Worm (Caenorhabditis elegans): Measurements from ENCODE around the gene Y14H12A.2.
A peak's percentile ranks its signal among the peaks of the same experiment; 100 is the strongest.

The Y14H12A.2 gene

ce11 chrII:3960276-3960675 is 29.2 kb downstream of the Y14H12A.2 start:
- TF ChIP-seq ref-1 (GFP tag; conservative IDR thresholded peaks at IDR 0.05) (no peak), ztf-23 (GFP tag; IDR thresholded peaks at IDR 0.05) (no peak), klf-2 (GFP tag; conservative IDR thresholded peaks at IDR 0.05) (no peak), cog-1 (tag; optimal IDR thresholded peaks at IDR 0.05) (no peak), flt-1 (GFP tag; IDR thresholded peaks at IDR 0.05) (no peak)

ce11 chrII:3959432-3960102 is 29.9 kb downstream of the Y14H12A.2 start:
- TF ChIP-seq T22C8.4 (GFP tag; IDR thresholded peaks at IDR 0.05), result no peak
- 0 out of 2 replicates have a peak, but pooled peaks have one; percentile 35 for TF ChIP-seq tab-1 (GFP tag; IDR thresholded peaks at IDR 0.05)
- no peak for TF ChIP-seq ztf-23 (GFP tag; IDR thresholded peaks at IDR 0.05)
- TF ChIP-seq cog-1 (tag; optimal IDR thresholded peaks at IDR 0.05), result peak; percentile 8
- no peak for TF ChIP-seq flt-1 (GFP tag; IDR thresholded peaks at IDR 0.05)
- TF ChIP-seq med-1 (GFP tag; optimal IDR thresholded peaks at IDR 0.05; ENCODE audit: insufficient read depth), result no peak
- TF ChIP-seq ztf-29 (GFP tag; IDR thresholded peaks at IDR 0.05), result no peak

- no peak for TF ChIP-seq ztf-29 (GFP tag; IDR thresholded peaks at IDR 0.05)
- TF ChIP-seq ztf-23 (GFP tag; IDR thresholded peaks at IDR 0.05), result no peak
- no peak for TF ChIP-seq tab-1 (GFP tag; IDR thresholded peaks at IDR 0.05)
- TF ChIP-seq med-1 (GFP tag; optimal IDR thresholded peaks at IDR 0.05; ENCODE audit: insufficient read depth), result no peak
- no peak for TF ChIP-seq ref-1 (GFP tag; conservative IDR thresholded peaks at IDR 0.05)
- TF ChIP-seq klf-2 (GFP tag; conservative IDR thresholded peaks at IDR 0.05), result no peak
- peak; percentile 63 for TF ChIP-seq cog-1 (tag; optimal IDR thresholded peaks at IDR 0.05)
- no peak for TF ChIP-seq T22C8.4 (GFP tag; IDR thresholded peaks at IDR 0.05)
- peak; percentile 66; the same call in 1 of the 2 replicates for TF ChIP-seq flt-1 (GFP tag; IDR thresholded peaks at IDR 0.05)
These were observed 30.7 kb downstream of the Y14H12A.2 start for ce11 chrII:3958673-3959299.

- TF ChIP-seq tab-1 (GFP tag; IDR thresholded peaks at IDR 0.05) (no peak), ztf-29 (GFP tag; IDR thresholded peaks at IDR 0.05) (peak; percentile 75; the same call in 1 of the 2 replicates), flt-1 (GFP tag; IDR thresholded peaks at IDR 0.05) (no peak), ztf-23 (GFP tag; IDR thresholded peaks at IDR 0.05) (no peak), klf-2 (GFP tag; conservative IDR thresholded peaks at IDR 0.05) (no peak), ref-1 (GFP tag; conservative IDR thresholded peaks at IDR 0.05) (no peak)
These were observed 31.8 kb downstream of the Y14H12A.2 start for ce11 chrII:3957455-3958212.

- no peak for TF ChIP-seq klf-2 (GFP tag; conservative IDR thresholded peaks at IDR 0.05)
- TF ChIP-seq ref-1 (GFP tag; conservative IDR thresholded peaks at IDR 0.05), result no peak
- TF ChIP-seq cog-1 (tag; optimal IDR thresholded peaks at IDR 0.05), result no peak
- no peak for TF ChIP-seq flt-1 (GFP tag; IDR thresholded peaks at IDR 0.05)
- TF ChIP-seq ztf-23 (GFP tag; IDR thresholded peaks at IDR 0.05), result no peak
- TF ChIP-seq med-1 (GFP tag; optimal IDR thresholded peaks at IDR 0.05; ENCODE audit: insufficient read depth), result no peak
- TF ChIP-seq ztf-29 (GFP tag; IDR thresholded peaks at IDR 0.05), result no peak
- no peak for TF ChIP-seq T22C8.4 (GFP tag; IDR thresholded peaks at IDR 0.05)
- no peak for TF ChIP-seq tab-1 (GFP tag; IDR thresholded peaks at IDR 0.05)
These were observed 32.7 kb downstream of the Y14H12A.2 start for ce11 chrII:3956744-3957143.

- TF ChIP-seq T22C8.4 (GFP tag; IDR thresholded peaks at IDR 0.05) (peak; percentile 53; the same call in 1 of the 2 replicates), ref-1 (GFP tag; conservative IDR thresholded peaks at IDR 0.05) (no peak)
These were observed 33.5 kb downstream of the Y14H12A.2 start for ce11 chrII:3955938-3956337.

ce11 chrII:3954838-3955237 is 34.6 kb downstream of the Y14H12A.2 start:
- TF ChIP-seq cog-1 (tag; optimal IDR thresholded peaks at IDR 0.05) (no peak), klf-2 (GFP tag; conservative IDR thresholded peaks at IDR 0.05) (no peak), ztf-23 (GFP tag; IDR thresholded peaks at IDR 0.05) (no peak), T22C8.4 (GFP tag; IDR thresholded peaks at IDR 0.05) (no peak), ref-1 (GFP tag; conservative IDR thresholded peaks at IDR 0.05) (no peak), flt-1 (GFP tag; IDR thresholded peaks at IDR 0.05) (no peak), med-1 (GFP tag; optimal IDR thresholded peaks at IDR 0.05; ENCODE audit: insufficient read depth) (no peak), tab-1 (GFP tag; IDR thresholded peaks at IDR 0.05) (no peak), ztf-29 (GFP tag; IDR thresholded peaks at IDR 0.05) (no peak)

- no peak for TF ChIP-seq flt-1 (GFP tag; IDR thresholded peaks at IDR 0.05)
- TF ChIP-seq T22C8.4 (GFP tag; IDR thresholded peaks at IDR 0.05), result no peak
- no peak for TF ChIP-seq tab-1 (GFP tag; IDR thresholded peaks at IDR 0.05)
- TF ChIP-seq ref-1 (GFP tag; conservative IDR thresholded peaks at IDR 0.05), result no peak
- TF ChIP-seq ztf-29 (GFP tag; IDR thresholded peaks at IDR 0.05), result no peak
- TF ChIP-seq cog-1 (tag; optimal IDR thresholded peaks at IDR 0.05), result no peak
- no peak for TF ChIP-seq ztf-23 (GFP tag; IDR thresholded peaks at IDR 0.05)
- TF ChIP-seq med-1 (GFP tag; optimal IDR thresholded peaks at IDR 0.05; ENCODE audit: insufficient read depth), result no peak
- TF ChIP-seq klf-2 (GFP tag; conservative IDR thresholded peaks at IDR 0.05), result no peak
These were observed 35.5 kb downstream of the Y14H12A.2 start for ce11 chrII:3954018-3954417.

- no peak for TF ChIP-seq cog-1 (tag; optimal IDR thresholded peaks at IDR 0.05)
- TF ChIP-seq tab-1 (GFP tag; IDR thresholded peaks at IDR 0.05), result no peak
- TF ChIP-seq ztf-23 (GFP tag; IDR thresholded peaks at IDR 0.05), result no peak
- no peak for TF ChIP-seq ref-1 (GFP tag; conservative IDR thresholded peaks at IDR 0.05)
- TF ChIP-seq T22C8.4 (GFP tag; IDR thresholded peaks at IDR 0.05), result no peak
These were observed 36.5 kb downstream of the Y14H12A.2 start for ce11 chrII:3952967-3953366.
